Worm (Caenorhabditis elegans): ENCODE measurements around the gene F55C12.19.

The F55C12.19 gene

DNA sequence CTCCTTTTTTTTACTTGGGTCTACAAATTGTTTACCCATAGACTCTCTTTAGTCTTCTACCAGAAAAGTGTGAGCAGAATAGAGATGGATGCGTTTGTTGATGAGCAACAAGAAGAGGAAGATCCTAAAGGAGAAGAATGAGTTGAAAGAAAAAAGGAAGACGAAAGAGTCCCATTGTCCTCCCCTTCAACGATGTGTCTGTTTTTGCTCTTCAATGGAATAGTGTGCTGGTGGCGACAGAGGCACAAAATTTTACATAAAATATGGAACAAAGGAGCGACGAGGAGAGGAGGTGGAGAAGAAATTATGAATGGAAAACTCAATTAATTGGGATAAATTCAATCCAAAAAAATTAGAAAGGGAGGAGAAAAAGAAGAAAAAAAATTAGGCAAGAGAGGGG lies 5.3 kb upstream of the F55C12.19 start:
- TF ChIP-seq tra-4 (tag; optimal IDR thresholded peaks at IDR 0.05) (no peak), flt-1 (GFP tag; IDR thresholded peaks at IDR 0.05) (no peak), F13C5.2 (tag; optimal IDR thresholded peaks at IDR 0.05) (no peak), hmbx-1 (tag; optimal IDR thresholded peaks at IDR 0.05) (no peak), B0310.2 (tag; optimal IDR thresholded peaks at IDR 0.05) (no peak), pes-1 (GFP tag; IDR thresholded peaks at IDR 0.05) (no peak), aly-1 (tag; optimal IDR thresholded peaks at IDR 0.05) (no peak), sea-1 (GFP tag; conservative IDR thresholded peaks at IDR 0.05) (no peak)

DNA sequence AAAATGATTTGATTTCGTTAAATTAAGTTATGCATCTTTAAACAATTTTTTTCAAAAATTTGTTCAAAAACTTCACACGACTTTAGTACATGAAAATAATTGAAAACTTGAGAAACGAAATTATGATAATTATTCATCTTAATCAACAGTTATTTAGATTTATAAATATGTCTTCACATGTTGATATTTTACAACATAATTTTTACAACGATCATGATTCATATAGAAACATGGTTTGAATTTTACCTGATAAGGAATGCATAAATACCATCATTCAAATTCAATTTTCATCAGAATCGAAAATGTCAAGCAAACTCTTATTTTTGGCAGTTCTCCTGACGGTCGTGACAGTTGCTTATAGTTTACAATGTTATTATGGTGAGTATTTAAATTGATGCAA lies 2.0 kb upstream of the F55C12.19 start, which contains the start of gene tag-234:
TSS of gene tag-234 (plus strand) at position 301 of the 400 bp plus-strand sequence.
- TF ChIP-seq sea-1 (GFP tag; conservative IDR thresholded peaks at IDR 0.05): no peak
- TF ChIP-seq hmg-4 (GFP tag; optimal IDR thresholded peaks at IDR 0.05): no peak
- no peak for TF ChIP-seq flt-1 (GFP tag; IDR thresholded peaks at IDR 0.05)
- TF ChIP-seq tbx-37 (GFP tag; conservative IDR thresholded peaks at IDR 0.05): no peak
- no peak for TF ChIP-seq tbx-11 (GFP tag; IDR thresholded peaks at IDR 0.05)
- no peak for TF ChIP-seq ceh-13 (GFP tag; optimal IDR thresholded peaks at IDR 0.05)
- no peak for TF ChIP-seq ama-1 (optimal IDR thresholded peaks at IDR 0.05)
- TF ChIP-seq aly-1 (tag; optimal IDR thresholded peaks at IDR 0.05): no peak
- no peak for TF ChIP-seq scrt-1 (GFP tag; IDR thresholded peaks at IDR 0.05)
- TF ChIP-seq B0310.2 (tag; optimal IDR thresholded peaks at IDR 0.05): no peak
- TF ChIP-seq F13C5.2 (tag; optimal IDR thresholded peaks at IDR 0.05): no peak
- no peak for TF ChIP-seq pes-1 (GFP tag; IDR thresholded peaks at IDR 0.05)
- TF ChIP-seq ceh-36 (tag; optimal IDR thresholded peaks at IDR 0.05): no peak
- TF ChIP-seq hmbx-1 (tag; optimal IDR thresholded peaks at IDR 0.05): no peak
- no peak for TF ChIP-seq hnd-1 (tag; optimal IDR thresholded peaks at IDR 0.05)

DNA sequence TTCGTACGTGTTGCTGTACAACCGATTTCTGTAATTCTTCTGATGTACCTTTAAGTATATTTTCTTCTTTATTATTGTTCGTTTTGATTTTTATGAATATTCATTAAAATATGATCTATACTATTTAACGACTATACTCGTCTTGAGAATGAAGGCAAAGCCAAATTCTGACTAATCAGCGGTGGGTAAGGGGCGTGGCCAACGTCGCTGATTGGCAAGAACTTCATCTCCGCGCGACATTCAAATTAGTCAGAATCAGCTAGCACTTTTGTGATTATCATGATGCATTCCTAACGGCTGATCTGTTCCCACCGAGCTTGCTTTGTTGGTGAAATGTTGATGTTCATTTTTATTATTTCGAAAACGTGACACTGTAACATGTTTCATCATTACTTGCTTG lies 981 bp downstream of the F55C12.19 start:
- TF ChIP-seq F13C5.2 (tag; optimal IDR thresholded peaks at IDR 0.05) (no peak), tbx-11 (GFP tag; IDR thresholded peaks at IDR 0.05) (no peak), hmg-4 (GFP tag; optimal IDR thresholded peaks at IDR 0.05) (no peak), sea-1 (GFP tag; conservative IDR thresholded peaks at IDR 0.05) (no peak), ets-7 (tag; optimal IDR thresholded peaks at IDR 0.05) (no peak), ceh-36 (tag; optimal IDR thresholded peaks at IDR 0.05) (no peak), hnd-1 (tag; optimal IDR thresholded peaks at IDR 0.05) (no peak), scrt-1 (GFP tag; IDR thresholded peaks at IDR 0.05) (no peak), hmbx-1 (tag; optimal IDR thresholded peaks at IDR 0.05) (no peak), tbx-37 (GFP tag; conservative IDR thresholded peaks at IDR 0.05) (no peak), aly-1 (tag; optimal IDR thresholded peaks at IDR 0.05) (no peak)

DNA sequence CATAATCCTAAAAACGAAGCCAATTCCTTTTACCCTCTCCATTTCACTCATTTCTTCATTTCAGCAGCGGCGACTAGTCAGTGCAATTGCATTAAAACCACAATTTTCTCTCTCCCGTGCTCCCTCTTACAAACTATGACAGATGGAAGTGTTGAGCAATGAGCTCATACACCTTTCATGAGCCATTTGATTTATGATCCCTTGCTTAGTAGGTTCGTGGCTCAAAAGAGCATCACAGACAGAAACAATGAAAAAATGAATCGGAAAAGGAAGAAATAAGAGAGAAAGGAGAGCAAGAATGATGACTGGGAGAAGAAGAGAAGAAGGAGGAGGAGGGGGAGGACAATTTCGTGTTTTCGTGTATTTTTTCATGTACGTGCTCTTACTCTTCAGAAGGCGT lies 5.6 kb downstream of the F55C12.19 start:
- TF ChIP-seq B0310.2 (tag; optimal IDR thresholded peaks at IDR 0.05): no peak
- TF ChIP-seq hnd-1 (tag; optimal IDR thresholded peaks at IDR 0.05): no peak
- no peak for TF ChIP-seq pes-1 (GFP tag; IDR thresholded peaks at IDR 0.05)
- no peak for TF ChIP-seq ets-7 (tag; optimal IDR thresholded peaks at IDR 0.05)
- TF ChIP-seq tbx-37 (GFP tag; conservative IDR thresholded peaks at IDR 0.05): no peak
- TF ChIP-seq flt-1 (GFP tag; IDR thresholded peaks at IDR 0.05): no peak
- no peak for TF ChIP-seq F13C5.2 (tag; optimal IDR thresholded peaks at IDR 0.05)
- TF ChIP-seq aly-1 (tag; optimal IDR thresholded peaks at IDR 0.05): no peak
- no peak for TF ChIP-seq tbx-11 (GFP tag; IDR thresholded peaks at IDR 0.05)
- TF ChIP-seq sea-1 (GFP tag; conservative IDR thresholded peaks at IDR 0.05): no peak
- no peak for TF ChIP-seq ceh-36 (tag; optimal IDR thresholded peaks at IDR 0.05)

DNA sequence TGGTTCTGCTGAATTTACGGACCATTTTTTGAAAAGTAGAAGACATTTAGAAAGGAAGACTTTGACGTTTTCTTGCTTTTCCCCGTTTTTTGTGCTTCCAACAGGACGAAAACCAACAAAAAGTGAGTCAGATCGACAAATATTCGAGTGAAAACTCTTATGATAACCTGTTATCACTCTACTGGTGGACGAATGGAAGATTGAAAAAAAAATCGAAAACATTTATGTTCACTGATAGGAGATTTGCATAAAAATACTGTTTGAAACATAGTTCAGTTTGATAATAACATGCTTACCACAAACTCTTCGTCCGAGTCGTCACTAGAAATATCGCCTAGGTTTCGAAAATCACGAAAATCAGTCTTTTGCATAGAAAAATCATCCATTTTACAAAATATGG lies 6.5 kb downstream of the F55C12.19 start:
- TF ChIP-seq hmbx-1 (tag; optimal IDR thresholded peaks at IDR 0.05) (no peak), ceh-36 (tag; optimal IDR thresholded peaks at IDR 0.05) (no peak), hmg-4 (GFP tag; optimal IDR thresholded peaks at IDR 0.05) (no peak), F13C5.2 (tag; optimal IDR thresholded peaks at IDR 0.05) (no peak), pes-1 (GFP tag; IDR thresholded peaks at IDR 0.05) (no peak), B0310.2 (tag; optimal IDR thresholded peaks at IDR 0.05) (no peak), ama-1 (optimal IDR thresholded peaks at IDR 0.05) (no peak), tra-4 (tag; optimal IDR thresholded peaks at IDR 0.05) (no peak), aly-1 (tag; optimal IDR thresholded peaks at IDR 0.05) (no peak), tbx-11 (GFP tag; IDR thresholded peaks at IDR 0.05) (no peak), sea-1 (GFP tag; conservative IDR thresholded peaks at IDR 0.05) (no peak), ceh-13 (GFP tag; optimal IDR thresholded peaks at IDR 0.05) (no peak), scrt-1 (GFP tag; IDR thresholded peaks at IDR 0.05) (no peak), flt-1 (GFP tag; IDR thresholded peaks at IDR 0.05) (no peak), hnd-1 (tag; optimal IDR thresholded peaks at IDR 0.05) (no peak), ets-7 (tag; optimal IDR thresholded peaks at IDR 0.05) (no peak), tbx-37 (GFP tag; conservative IDR thresholded peaks at IDR 0.05) (no peak)

DNA sequence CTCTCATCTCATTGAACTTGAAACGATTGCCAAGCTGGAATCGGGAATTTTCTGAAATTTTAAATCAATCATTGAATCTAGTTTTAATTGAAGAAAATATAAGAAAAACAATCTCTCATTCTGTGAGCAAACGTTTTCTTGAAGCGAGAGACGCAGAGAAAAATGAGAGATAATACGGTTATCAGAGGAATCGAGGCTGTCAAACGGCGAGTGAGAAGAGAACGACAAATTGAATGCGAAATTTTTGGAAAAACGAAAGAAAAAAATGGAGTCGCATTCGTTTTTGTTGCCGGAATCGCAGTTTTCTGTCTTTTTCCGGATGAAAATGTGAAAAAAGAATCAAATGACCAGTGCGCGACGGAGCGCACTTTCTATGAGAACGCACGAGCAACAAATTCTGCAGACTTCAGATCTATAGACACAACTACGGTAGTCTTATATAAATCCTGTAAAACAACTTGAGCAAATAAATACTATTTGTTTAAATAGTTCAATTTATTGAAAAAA lies 7.7 kb downstream of the F55C12.19 start, which contains the start of gene tex-2:
TSS of gene tex-2 (minus strand) at position 51 of the 507 bp plus-strand sequence.
- TF ChIP-seq flt-1 (GFP tag; IDR thresholded peaks at IDR 0.05) (no peak), tbx-11 (GFP tag; IDR thresholded peaks at IDR 0.05) (no peak), tra-4 (tag; optimal IDR thresholded peaks at IDR 0.05) (no peak), B0310.2 (tag; optimal IDR thresholded peaks at IDR 0.05) (no peak), sea-1 (GFP tag; conservative IDR thresholded peaks at IDR 0.05) (no peak), aly-1 (tag; optimal IDR thresholded peaks at IDR 0.05) (no peak), hnd-1 (tag; optimal IDR thresholded peaks at IDR 0.05) (no peak), ceh-36 (tag; optimal IDR thresholded peaks at IDR 0.05) (no peak)

DNA sequence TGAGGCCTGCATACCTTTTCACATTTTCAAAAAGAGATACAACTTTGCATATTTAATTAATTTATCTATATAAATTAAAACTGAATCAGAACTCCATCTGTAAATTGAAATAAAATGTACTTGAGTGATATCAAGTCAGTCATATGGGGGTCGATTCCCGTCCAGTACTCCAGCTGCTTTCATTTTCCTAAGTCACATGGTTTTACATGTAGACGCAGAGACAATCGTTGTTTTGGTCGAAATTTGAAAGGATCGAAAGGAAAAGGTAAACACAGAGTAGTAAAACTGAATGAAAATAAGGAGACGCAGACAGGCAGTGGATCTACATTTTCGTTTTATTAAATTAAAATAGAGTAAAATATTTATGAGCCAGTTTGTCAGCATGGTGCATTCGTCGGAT lies 8.2 kb downstream of the F55C12.19 start:
- TF ChIP-seq sea-1 (GFP tag; conservative IDR thresholded peaks at IDR 0.05): no peak
- TF ChIP-seq B0310.2 (tag; optimal IDR thresholded peaks at IDR 0.05): no peak
- no peak for TF ChIP-seq tra-4 (tag; optimal IDR thresholded peaks at IDR 0.05)
- no peak for TF ChIP-seq tbx-37 (GFP tag; conservative IDR thresholded peaks at IDR 0.05)
- TF ChIP-seq ama-1 (optimal IDR thresholded peaks at IDR 0.05): no peak
- TF ChIP-seq ceh-13 (GFP tag; optimal IDR thresholded peaks at IDR 0.05): no peak
- no peak for TF ChIP-seq tbx-11 (GFP tag; IDR thresholded peaks at IDR 0.05)
- TF ChIP-seq F13C5.2 (tag; optimal IDR thresholded peaks at IDR 0.05): no peak
- TF ChIP-seq hmg-4 (GFP tag; optimal IDR thresholded peaks at IDR 0.05): no peak
- TF ChIP-seq scrt-1 (GFP tag; IDR thresholded peaks at IDR 0.05): no peak
- TF ChIP-seq flt-1 (GFP tag; IDR thresholded peaks at IDR 0.05): no peak
- TF ChIP-seq ceh-36 (tag; optimal IDR thresholded peaks at IDR 0.05): no peak
- no peak for TF ChIP-seq aly-1 (tag; optimal IDR thresholded peaks at IDR 0.05)
- TF ChIP-seq hmbx-1 (tag; optimal IDR thresholded peaks at IDR 0.05): no peak
- no peak for TF ChIP-seq pes-1 (GFP tag; IDR thresholded peaks at IDR 0.05)
- no peak for TF ChIP-seq ets-7 (tag; optimal IDR thresholded peaks at IDR 0.05)
- TF ChIP-seq hnd-1 (tag; optimal IDR thresholded peaks at IDR 0.05): no peak

Data from whole organism, early embryonic.